Worm (Caenorhabditis elegans) whole organism, mixed stage, embryonic: Measurements from ENCODE around the gene C50F4.10.

Experiments
- M03D4.4 ChIP-seq: sonication (generic microtip); optimal IDR thresholded peaks from 2 replicates; lab custom pipeline; 2017; ENCODE audit warnings: mild to moderate bottlenecking, missing genetic modification characterization, missing compliant biosample characterization
- ces-1 ChIP-seq: fragments of 150-350 bp; optimal IDR thresholded peaks from 2 replicates; lab custom pipeline; 2014; ENCODE audit warnings: missing biosample characterization, missing genetic modification reagents, missing genetic modification characterization
- elt-3 ChIP-seq: fragments of 150-350 bp; optimal IDR thresholded peaks from 2 replicates; lab custom pipeline; 2014; ENCODE audit warnings: missing biosample characterization, missing genetic modification characterization
- mab-5 ChIP-seq: fragments of 150-350 bp; optimal IDR thresholded peaks from 2 replicates; lab custom pipeline; 2014; ENCODE audit warnings: missing biosample characterization, missing genetic modification characterization
- mep-1 ChIP-seq: fragments of 150-350 bp; optimal IDR thresholded peaks from 2 replicates; lab custom pipeline; 2017; ENCODE audit warnings: missing biosample characterization, missing genetic modification reagents, missing genetic modification characterization, inconsistent platforms
- nhr-12 ChIP-seq: fragments of 150-350 bp; optimal IDR thresholded peaks from 2 replicates; lab custom pipeline; 2014; ENCODE audit warnings: missing biosample characterization, missing genetic modification characterization
- nhr-237 ChIP-seq: fragments of 150-350 bp; optimal IDR thresholded peaks from 2 replicates; lab custom pipeline; 2014; ENCODE audit warnings: missing biosample characterization, missing genetic modification characterization
- nhr-28 ChIP-seq: fragments of 150-350 bp; optimal IDR thresholded peaks from 2 replicates; lab custom pipeline; 2014; ENCODE audit warnings: missing biosample characterization, missing genetic modification characterization
- nhr-76 ChIP-seq: sonication (generic microtip); optimal IDR thresholded peaks from 2 replicates; lab custom pipeline; 2017; ENCODE audit warnings: missing biosample characterization, missing genetic modification characterization
- snpc-4 ChIP-seq: fragments of 150-350 bp; optimal IDR thresholded peaks from 2 replicates; lab custom pipeline; 2014; ENCODE audit warnings: missing biosample characterization, missing genetic modification characterization
- sptf-1 ChIP-seq: sonication (generic microtip); optimal IDR thresholded peaks from 2 replicates; lab custom pipeline; 2017; ENCODE audit warnings: mild to moderate bottlenecking, missing genetic modification characterization, moderate library complexity, missing compliant biosample characterization
- tbx-8 ChIP-seq: fragments of 200-800 bp; sonication (Bioruptor generic); optimal IDR thresholded peaks from 2 replicates; lab custom pipeline; 2018; ENCODE audit warnings: mild to moderate bottlenecking, missing genetic modification characterization, moderate library complexity, missing compliant biosample characterization
- unc-62 ChIP-seq: fragments of 150-350 bp; optimal IDR thresholded peaks from 2 replicates; lab custom pipeline; 2014; ENCODE audit warnings: missing biosample characterization, missing genetic modification reagents, missing genetic modification characterization
- ztf-11 ChIP-seq: fragments of 150-350 bp; optimal IDR thresholded peaks from 2 replicates; lab custom pipeline; 2014; ENCODE audit warnings: missing biosample characterization, missing genetic modification characterization

DNA sequence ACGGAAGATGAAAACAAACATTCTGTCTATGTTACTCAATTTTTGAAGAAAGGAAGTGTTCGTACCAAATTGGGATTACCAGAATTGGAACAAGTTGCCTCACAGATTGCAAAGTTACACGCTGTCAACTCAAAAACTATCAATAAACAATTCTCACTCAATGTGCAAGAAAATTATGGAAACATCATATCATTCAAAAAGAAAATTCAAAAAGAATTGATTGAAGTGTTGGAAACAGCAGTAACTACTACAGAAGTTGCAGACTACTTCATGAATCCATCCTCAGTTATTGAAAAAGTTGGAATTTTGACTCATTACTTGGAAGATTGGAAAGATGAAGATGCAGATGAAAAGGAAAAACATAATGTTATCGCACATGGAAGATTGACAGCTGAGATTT lies 3.4 kb downstream of the C50F4.10 start:
- TF ChIP-seq M03D4.4 (no peak), nhr-76 (tag; lab: Kevin White, UChicago) (no peak), snpc-4 (tag; lab: Kevin White, UChicago) (no peak), ztf-11 (no peak), nhr-28 (tag; lab: Kevin White, UChicago) (no peak), ces-1 (GFP tag; lab: Kevin White, UChicago) (no peak), sptf-1 (tag; lab: Kevin White, UChicago) (no peak), mab-5 (no peak), nhr-12 (tag; lab: Kevin White, UChicago) (no peak), mep-1 (tag; lab: Kevin White, UChicago) (no peak), tbx-8 (GFP tag; lab: Kevin White, UChicago) (no peak), unc-62 (no peak), elt-3 (tag; lab: Kevin White, UChicago) (no peak), nhr-237 (tag; lab: Kevin White, UChicago) (no peak)
